Worm (Caenorhabditis elegans) whole organism, L4/young adult: ENCODE measurements around the gene C16C8.27.

Experiments
- W03F9.2 ChIP-seq: fragments of 150-350 bp; optimal IDR thresholded peaks from 2 replicates; lab custom pipeline; 2014; ENCODE audit warnings: missing biosample characterization, missing genetic modification characterization
- dao-5 ChIP-seq: sonication (generic microtip); optimal IDR thresholded peaks from 2 replicates; lab custom pipeline; 2016; ENCODE audit warnings: missing genotype, missing genetic modification characterization, moderate library complexity, missing compliant biosample characterization
- him-1 ChIP-seq: sonication (generic microtip); optimal IDR thresholded peaks from 2 replicates; lab custom pipeline; 2016; ENCODE audit warnings: missing genotype, missing genetic modification reagents, missing genetic modification characterization, missing compliant biosample characterization

DNA sequence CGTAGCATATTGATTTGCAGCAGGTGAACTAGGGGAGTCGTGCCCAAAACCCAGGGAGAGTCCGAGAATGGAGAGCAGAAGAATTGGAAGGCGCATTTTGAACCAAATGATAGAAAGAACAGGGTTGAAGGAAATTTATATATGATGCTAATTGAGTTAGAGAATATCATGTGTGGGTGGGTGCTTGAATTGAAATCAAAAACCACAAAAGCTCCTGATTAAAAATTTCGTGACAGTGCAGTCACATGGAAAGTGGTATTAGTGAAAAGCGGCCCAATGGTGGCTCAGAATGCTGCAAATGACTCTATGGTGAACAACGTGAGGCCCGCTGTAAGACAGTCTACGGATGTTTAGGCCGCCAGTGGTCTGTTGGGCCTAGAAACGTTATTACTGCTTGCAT lies 20.1 kb downstream of the C16C8.27 start, which contains the start of gene C16C8.8:
- TF ChIP-seq W03F9.2 (no peak), dao-5 (no peak), him-1 (tag; lab: Kevin White, UChicago) (no peak)
